Fruit fly (Drosophila melanogaster): ENCODE data around the gene Cox17.

Cox17 gene

DNA sequence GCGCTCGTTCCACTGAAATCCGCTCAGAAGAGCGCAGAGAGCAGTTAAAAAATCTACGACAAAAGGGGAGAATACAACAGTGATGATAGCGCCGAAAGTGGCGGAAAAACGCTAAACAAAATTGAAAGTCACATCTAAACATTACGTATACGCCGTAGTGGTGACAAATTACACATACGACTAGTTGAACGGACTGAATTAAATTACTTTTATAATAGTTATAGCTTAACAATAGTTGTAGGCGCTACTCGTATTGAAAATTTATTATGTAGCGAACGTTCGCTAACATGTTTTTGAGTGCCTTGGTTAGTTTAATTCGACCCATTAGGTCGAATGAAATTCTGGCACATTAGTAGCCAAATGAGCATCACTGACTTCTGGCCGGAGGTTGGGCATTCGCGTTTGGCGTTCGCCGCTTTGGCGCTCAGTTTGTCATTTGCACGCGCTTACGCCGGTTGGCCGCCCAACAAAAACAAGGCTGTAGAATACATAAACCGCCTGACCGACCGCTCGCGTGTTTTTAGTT, 40.7 kb downstream of the Cox17 start, which contains the start of gene CG5541 (continued):
- no peak for TF ChIP-seq CG33213 (GFP tag; optimal IDR thresholded peaks at IDR 0.05)
- peak; percentile 32 for TF ChIP-seq CG12659 (GFP tag; optimal IDR thresholded peaks at IDR 0.05)
- no peak for TF ChIP-seq Aef1 (GFP tag; IDR thresholded peaks at IDR 0.05)
- peak; percentile 6 for TF ChIP-seq phol (tag; optimal IDR thresholded peaks at IDR 0.05)
- no peak for TF ChIP-seq Xbp1 (GFP tag; optimal IDR thresholded peaks at IDR 0.05)
- TF ChIP-seq CG18599 (GFP tag; optimal IDR thresholded peaks at IDR 0.05) = peak; percentile 40
- TF ChIP-seq CG9727 (GFP tag; optimal IDR thresholded peaks at IDR 0.05) = peak; percentile 7
- no peak for TF ChIP-seq D (optimal IDR thresholded peaks at IDR 0.05)
- TF ChIP-seq D (GFP tag; optimal IDR thresholded peaks at IDR 0.05) = no peak
- TF ChIP-seq stwl (tag; optimal IDR thresholded peaks at IDR 0.05) = no peak
- TF ChIP-seq exex (tag; optimal IDR thresholded peaks at IDR 0.05) = peak; percentile 35
- TF ChIP-seq Opbp (GFP tag; IDR thresholded peaks at IDR 0.05; ENCODE audit: partially characterized antibody) = peak; percentile 20; the same call in 1 of the 3 replicates
- TF ChIP-seq CG32772 (GFP tag; IDR thresholded peaks at IDR 0.05) = no peak
- TF ChIP-seq Gug (GFP tag; IDR thresholded peaks at IDR 0.05) = no peak
- peak; percentile 57 for TF ChIP-seq CG9932 (GFP tag; IDR thresholded peaks at IDR 0.05)
- no peak for TF ChIP-seq dpn (GFP tag; optimal IDR thresholded peaks at IDR 0.05)
- TF ChIP-seq ham (GFP tag; IDR thresholded peaks at IDR 0.05) = no peak
- peak; percentile 45 for TF ChIP-seq CoRest (tag; optimal IDR thresholded peaks at IDR 0.05)
- TF ChIP-seq Pdp1 (GFP tag; optimal IDR thresholded peaks at IDR 0.05) = peak in 1 of 2 experiments; percentile 66
- TF ChIP-seq HmgD (GFP tag; optimal IDR thresholded peaks at IDR 0.05) = no peak
- peak; percentile 32 for TF ChIP-seq CG13894 (tag; optimal IDR thresholded peaks at IDR 0.05)
- TF ChIP-seq CG4328 (GFP tag; optimal IDR thresholded peaks at IDR 0.05) = peak; percentile 38
- TF ChIP-seq Dll (GFP tag; IDR thresholded peaks at IDR 0.05; ENCODE audit: partially characterized antibody) = no peak
- peak; percentile 64 for TF ChIP-seq sug (tag; optimal IDR thresholded peaks at IDR 0.05)
- TF ChIP-seq CG6854 (GFP tag; optimal IDR thresholded peaks at IDR 0.05) = peak; percentile 33
- TF ChIP-seq ranshi (GFP tag; IDR thresholded peaks at IDR 0.05) = no peak
- TF ChIP-seq ems (GFP tag; optimal IDR thresholded peaks at IDR 0.05) = no peak
- no peak for TF ChIP-seq fru (optimal IDR thresholded peaks at IDR 0.05)
- TF ChIP-seq CG17361 (GFP tag; IDR thresholded peaks at IDR 0.05) = 0 out of 3 replicates have a peak, but pooled peaks have one; percentile 19
- no peak for TF ChIP-seq Neu2 (GFP tag; optimal IDR thresholded peaks at IDR 0.05; ENCODE audit: borderline replicate concordance)
- TF ChIP-seq Eip74EF (GFP tag; optimal IDR thresholded peaks at IDR 0.05) = no peak
- TF ChIP-seq Sox100B (GFP tag; optimal IDR thresholded peaks at IDR 0.05) = peak; percentile 17
- TF ChIP-seq da (GFP tag; optimal IDR thresholded peaks at IDR 0.05) = no peak
- 0 out of 2 replicates have a peak, but pooled peaks have one; percentile 20 for TF ChIP-seq wdn (GFP tag; IDR thresholded peaks at IDR 0.05)
- TF ChIP-seq Dbx (GFP tag; IDR thresholded peaks at IDR 0.05) = 0 out of 3 replicates have a peak, but pooled peaks have one; percentile 24
- TF ChIP-seq CG6689 (GFP tag; IDR thresholded peaks at IDR 0.05) = no peak
- TF ChIP-seq rib (GFP tag; IDR thresholded peaks at IDR 0.05) = no peak
- TF ChIP-seq CG5180 (GFP tag; optimal IDR thresholded peaks at IDR 0.05) = no peak
- peak; percentile 8 for TF ChIP-seq CG30403 (GFP tag; optimal IDR thresholded peaks at IDR 0.05)
- TF ChIP-seq CG1603 (tag; optimal IDR thresholded peaks at IDR 0.05) = no peak
- TF ChIP-seq Trl (optimal IDR thresholded peaks at IDR 0.05) = peak; percentile 42 to 77
- no peak for TF ChIP-seq Trl (GFP tag; optimal IDR thresholded peaks at IDR 0.05)
- TF ChIP-seq D19A (tag; optimal IDR thresholded peaks at IDR 0.05) = no peak
- no peak for TF ChIP-seq ab (GFP tag; optimal IDR thresholded peaks at IDR 0.05)
- peak; percentile 6 for TF ChIP-seq CG13296 (GFP tag; optimal IDR thresholded peaks at IDR 0.05)
- no peak for TF ChIP-seq CG16813 (GFP tag; IDR thresholded peaks at IDR 0.05; ENCODE audit: partially characterized antibody)
- TF ChIP-seq E2f2 (GFP tag; IDR thresholded peaks at IDR 0.05) = no peak
- TF ChIP-seq amos (GFP tag; IDR thresholded peaks at IDR 0.05; ENCODE audit: partially characterized antibody) = peak; percentile 25; the same call in 1 of the 2 replicates
- peak; percentile 20 for TF ChIP-seq Hand (GFP tag; optimal IDR thresholded peaks at IDR 0.05)
- no peak for TF ChIP-seq NC2β (GFP tag; optimal IDR thresholded peaks at IDR 0.05)
- TF ChIP-seq CG8089 (GFP tag; optimal IDR thresholded peaks at IDR 0.05) = no peak

Measured in whole organism, embryonic.